Fruit fly (Drosophila melanogaster) whole organism, embryonic: ENCODE measurements around the gene CG8173.
A peak's percentile ranks its signal among the peaks of the same experiment; 100 is the strongest.

Experiments used
- Bgb ChIP-seq: fragments of 200-800 bp; sonication (Bioruptor generic); IDR thresholded peaks from 2 replicates; pipeline ENCODE4 v1.3.6; 2022; ENCODE audit warnings: missing biosample characterization, missing genetic modification characterization; ENCODE audit not compliant: partially characterized antibody
- BtbVII ChIP-seq: fragments of 200-800 bp; sonication (Bioruptor generic); optimal IDR thresholded peaks from 3 replicates; lab custom pipeline; 2017; ENCODE audit warnings: missing biosample characterization, mild to moderate bottlenecking, missing genetic modification characterization
- CG10654 ChIP-seq: fragments of 200-800 bp; sonication (Bioruptor generic); optimal IDR thresholded peaks from 2 replicates; lab custom pipeline; 2016; ENCODE audit warnings: missing biosample characterization, missing genetic modification characterization
- CG11093 ChIP-seq: fragments of 200-800 bp; sonication (Bioruptor generic); IDR thresholded peaks from 3 replicates; pipeline ENCODE4 v1.3.6; 2022; ENCODE audit warnings: missing biosample characterization, missing genetic modification characterization
- CG11456 ChIP-seq: fragments of 200-800 bp; sonication (Bioruptor generic); IDR thresholded peaks from 3 replicates; pipeline ENCODE4 v1.3.6; 2022; ENCODE audit warnings: missing biosample characterization, missing genetic modification characterization
- CG12659 ChIP-seq: fragments of 200-800 bp; sonication (Bioruptor generic); optimal IDR thresholded peaks from 3 replicates; lab custom pipeline; 2017; ENCODE audit warnings: mild to moderate bottlenecking, missing biosample characterization, missing genetic modification reagents, missing genetic modification characterization
- CG13296 ChIP-seq: fragments of 200-800 bp; sonication (Bioruptor generic); optimal IDR thresholded peaks from 3 replicates; lab custom pipeline; 2018; ENCODE audit warnings: missing biosample characterization, mild to moderate bottlenecking, missing genetic modification characterization
- CG14667 ChIP-seq: fragments of 200-800 bp; sonication (Bioruptor generic); IDR thresholded peaks from 2 replicates; pipeline ENCODE4 v1.3.6; 2022; ENCODE audit warnings: missing biosample characterization, missing genetic modification characterization
- CG15073 ChIP-seq: fragments of 200-800 bp; sonication (Bioruptor generic); optimal IDR thresholded peaks from 2 replicates; lab custom pipeline; 2016; ENCODE audit warnings: missing biosample characterization, missing genetic modification characterization
- CG16813 ChIP-seq: fragments of 200-800 bp; sonication (Bioruptor generic); IDR thresholded peaks from 3 replicates; pipeline ENCODE4 v1.3.6; 2022; ENCODE audit warnings: missing biosample characterization, missing genetic modification characterization; ENCODE audit not compliant: partially characterized antibody
- CG18599 ChIP-seq: fragments of 200-800 bp; sonication (Bioruptor generic); optimal IDR thresholded peaks from 3 replicates; lab custom pipeline; 2017; ENCODE audit warnings: missing biosample characterization, missing genetic modification characterization, mild to moderate bottlenecking, moderate library complexity, missing genetic modification reagents
- CG32772 ChIP-seq: fragments of 200-800 bp; sonication (Bioruptor generic); IDR thresholded peaks from 2 replicates; pipeline ENCODE4 v1.3.6; 2022; ENCODE audit warnings: missing biosample characterization, missing genetic modification characterization
- CG4404 ChIP-seq: fragments of 200-800 bp; sonication (Bioruptor generic); IDR thresholded peaks from 2 replicates; pipeline ENCODE4 v1.3.6; 2022; ENCODE audit warnings: missing biosample characterization, missing genetic modification characterization
- CG6813 ChIP-seq: fragments of 200-800 bp; sonication (Bioruptor generic); optimal IDR thresholded peaks from 2 replicates; lab custom pipeline; 2017; ENCODE audit warnings: missing biosample characterization, missing genetic modification characterization, mild to moderate bottlenecking, moderate library complexity, missing genetic modification reagents
- CG7357 ChIP-seq: fragments of 200-800 bp; sonication (Bioruptor generic); IDR thresholded peaks from 3 replicates; pipeline ENCODE4 v1.3.6; 2022; ENCODE audit warnings: missing biosample characterization, missing genetic modification characterization
- CG7928 ChIP-seq: fragments of 200-800 bp; sonication (Bioruptor generic); optimal IDR thresholded peaks from 2 replicates; lab custom pipeline; 2017; ENCODE audit warnings: missing biosample characterization, mild to moderate bottlenecking, missing genetic modification characterization
- CG9876 ChIP-seq: fragments of 200-800 bp; sonication (Bioruptor generic); optimal IDR thresholded peaks from 2 replicates; lab custom pipeline; 2016; ENCODE audit warnings: missing biosample characterization, missing genetic modification characterization
- D ChIP-seq, 2 experiments: fragments of 200-800 bp in 1 of 2; fragments of >200 bp in 1 of 2; sonication (Bioruptor generic) in 1 of 2; optimal IDR thresholded peaks; 2 replicates in 1 of 2; 3 replicates in 1 of 2; lab custom pipeline; 2017; ENCODE audit warnings: mild to moderate bottlenecking in 1 of 2, missing biosample characterization in 1 of 2, missing genetic modification characterization in 1 of 2, missing genetic modification reagents in 1 of 2
- Dad ChIP-seq: fragments of 200-800 bp; sonication (Bioruptor generic); optimal IDR thresholded peaks from 3 replicates; lab custom pipeline; 2016; ENCODE audit warnings: missing biosample characterization, missing genetic modification characterization
- Doc3 ChIP-seq: fragments of 200-800 bp; sonication (Bioruptor generic); IDR thresholded peaks from 3 replicates; pipeline ENCODE4 v1.3.6; 2022; ENCODE audit warnings: missing biosample characterization, missing genetic modification characterization; ENCODE audit not compliant: partially characterized antibody
- Ets97D ChIP-seq: fragments of 200-800 bp; sonication (Bioruptor generic); optimal IDR thresholded peaks from 3 replicates; lab custom pipeline; 2016; ENCODE audit warnings: missing biosample characterization, missing genetic modification characterization
- HLH4C ChIP-seq: fragments of 200-800 bp; sonication (Bioruptor generic); IDR thresholded peaks from 3 replicates; pipeline ENCODE4 v1.3.6; 2022; ENCODE audit warnings: missing biosample characterization, missing genetic modification characterization; ENCODE audit not compliant: partially characterized antibody
- Sox100B ChIP-seq: fragments of 200-800 bp; sonication (Bioruptor generic); optimal IDR thresholded peaks from 3 replicates; lab custom pipeline; 2018; ENCODE audit warnings: missing biosample characterization, mild to moderate bottlenecking, missing genetic modification characterization
- Taf1 ChIP-seq: fragments of 200-800 bp; sonication (Bioruptor generic); IDR thresholded peaks from 2 replicates; pipeline ENCODE4 v1.3.6; 2022; ENCODE audit warnings: missing biosample characterization, missing genetic modification characterization
- Vsx1 ChIP-seq: fragments of 200-800 bp; sonication (Bioruptor generic); optimal IDR thresholded peaks from 2 replicates; lab custom pipeline; 2017; ENCODE audit warnings: missing biosample characterization, mild to moderate bottlenecking, missing genetic modification characterization, missing genetic modification reagents
- bcd ChIP-seq: fragments of 200-800 bp; sonication (Bioruptor generic); optimal IDR thresholded peaks from 2 replicates; lab custom pipeline; 2017; ENCODE audit warnings: missing biosample characterization, mild to moderate bottlenecking, missing genetic modification characterization
- br ChIP-seq: fragments of >200 bp; optimal IDR thresholded peaks from 2 replicates; lab custom pipeline; 2017
- corto ChIP-seq: fragments of 200-800 bp; sonication (Bioruptor generic); optimal IDR thresholded peaks from 2 replicates; lab custom pipeline; 2016; ENCODE audit warnings: missing biosample characterization, mild to moderate bottlenecking, missing genetic modification characterization, moderate library complexity
- cwo ChIP-seq: fragments of 200-800 bp; sonication (Bioruptor generic); optimal IDR thresholded peaks from 3 replicates; lab custom pipeline; 2017; ENCODE audit warnings: missing biosample characterization, missing genetic modification characterization, mild to moderate bottlenecking, moderate library complexity, missing genetic modification reagents
- disco-r ChIP-seq: fragments of 200-800 bp; sonication (Bioruptor generic); optimal IDR thresholded peaks from 2 replicates; lab custom pipeline; 2016; ENCODE audit warnings: missing biosample characterization, missing genetic modification characterization
- fd96Cb ChIP-seq: fragments of 200-800 bp; sonication (Bioruptor generic); optimal IDR thresholded peaks from 2 replicates; lab custom pipeline; 2018; ENCODE audit warnings: missing biosample characterization, mild to moderate bottlenecking, missing genetic modification characterization, moderate library complexity
- ftz-f1 ChIP-seq: fragments of 200-800 bp; sonication (Bioruptor generic); optimal IDR thresholded peaks from 2 replicates; lab custom pipeline; 2016; ENCODE audit warnings: missing biosample characterization, missing genetic modification characterization
- gt ChIP-seq: fragments of 200-800 bp; sonication (Bioruptor generic); IDR thresholded peaks from 2 replicates; pipeline ENCODE4 v1.3.6; 2022; ENCODE audit warnings: missing biosample characterization, missing genetic modification characterization
- ham ChIP-seq: fragments of 200-800 bp; sonication (Bioruptor generic); IDR thresholded peaks from 2 replicates; pipeline ENCODE4 v1.3.6; 2022; ENCODE audit warnings: missing biosample characterization, missing genetic modification characterization
- insv ChIP-seq, 2 experiments: fragments of 200-800 bp; sonication (Bioruptor generic); optimal IDR thresholded peaks; 3 replicates each; lab custom pipeline; 2016 to 2018; ENCODE audit warnings: missing biosample characterization in 2 of 2, missing genetic modification characterization in 2 of 2
- kay ChIP-seq: fragments of 200-800 bp; sonication (Bioruptor generic); optimal IDR thresholded peaks from 2 replicates; lab custom pipeline; 2016; ENCODE audit warnings: missing biosample characterization, missing genetic modification characterization
- knrl ChIP-seq: fragments of 200-800 bp; sonication (Bioruptor generic); IDR thresholded peaks from 3 replicates; pipeline ENCODE4 v1.3.6; 2022; ENCODE audit warnings: missing biosample characterization, missing genetic modification characterization; ENCODE audit not compliant: partially characterized antibody
- maf-S ChIP-seq: fragments of 200-800 bp; sonication (Bioruptor generic); optimal IDR thresholded peaks from 2 replicates; lab custom pipeline; 2016; ENCODE audit warnings: missing biosample characterization, missing genetic modification characterization
- nerfin-2 ChIP-seq: fragments of 200-800 bp; sonication (Bioruptor generic); IDR thresholded peaks from 2 replicates; pipeline ENCODE4 v1.3.6; 2022; ENCODE audit warnings: missing biosample characterization, missing genetic modification characterization; ENCODE audit not compliant: partially characterized antibody
- odd ChIP-seq: fragments of 200-800 bp; sonication (Bioruptor generic); optimal IDR thresholded peaks from 2 replicates; lab custom pipeline; 2017; ENCODE audit warnings: missing biosample characterization, mild to moderate bottlenecking, missing genetic modification characterization
- onecut ChIP-seq: fragments of 200-800 bp; sonication (Bioruptor generic); IDR thresholded peaks from 2 replicates; pipeline ENCODE4 v1.3.6; 2022; ENCODE audit warnings: missing biosample characterization, missing genetic modification characterization
- otp ChIP-seq: fragments of 200-800 bp; sonication (Bioruptor generic); IDR thresholded peaks from 3 replicates; pipeline ENCODE4, ENCODE4 v1.3.6; 2022; ENCODE audit warnings: missing biosample characterization, missing genetic modification characterization
- tap ChIP-seq: fragments of 200-800 bp; optimal IDR thresholded peaks from 3 replicates; lab custom pipeline; 2019; ENCODE audit warnings: missing biosample characterization, mild to moderate bottlenecking, missing genetic modification characterization, moderate library complexity
- tna ChIP-seq: fragments of 200-800 bp; sonication (Bioruptor generic); IDR thresholded peaks from 2 replicates; pipeline ENCODE4 v1.3.6; 2022; ENCODE audit warnings: missing biosample characterization, missing genetic modification characterization; ENCODE audit not compliant: partially characterized antibody
- trem ChIP-seq: fragments of 200-800 bp; optimal IDR thresholded peaks from 3 replicates; lab custom pipeline; 2019; ENCODE audit warnings: missing biosample characterization, mild to moderate bottlenecking, missing genetic modification characterization, moderate library complexity
- vfl ChIP-seq: fragments of 200-800 bp; sonication (Bioruptor generic); optimal IDR thresholded peaks from 2 replicates; lab custom pipeline; 2016; ENCODE audit warnings: missing biosample characterization, missing genetic modification characterization
- wek ChIP-seq: fragments of 200-800 bp; sonication (Bioruptor generic); optimal IDR thresholded peaks from 3 replicates; lab custom pipeline; 2018; ENCODE audit warnings: missing biosample characterization, mild to moderate bottlenecking, missing genetic modification characterization, moderate library complexity

Gene CG8173

dm6 chrX:17682745-17683505 is 26.5 kb downstream of the CG8173 start (continued):
- TF ChIP-seq otp (peak; percentile 69), Ets97D (no peak), BtbVII (peak; percentile 34), ham (GFP tag; lab: Robert Waterston, UW) (no peak), ftz-f1 (GFP tag; lab: Kevin White, UChicago) (no peak), CG15073 (GFP tag; lab: Kevin White, UChicago) (no peak), vfl (no peak), HLH4C (GFP tag; lab: Robert Waterston, UW) (peak; percentile 33; the same call in 2 of the 3 replicates), CG14667 (GFP tag; lab: Robert Waterston, UW) (peak; percentile 81), fd96Cb (tag; lab: Kevin White, UChicago) (peak; percentile 73), corto (GFP tag; lab: Kevin White, UChicago) (peak; percentile 60), tna (GFP tag; lab: Robert Waterston, UW) (no peak), bcd (GFP tag; lab: Kevin White, UChicago) (peak; percentile 40), nerfin-2 (GFP tag; lab: Robert Waterston, UW) (no peak), br (no peak), CG10654 (no peak), onecut (GFP tag; lab: Robert Waterston, UW) (peak; percentile 61), Sox100B (GFP tag; lab: Kevin White, UChicago) (peak; percentile 65), CG16813 (GFP tag; lab: Robert Waterston, UW) (no peak), CG6813 (GFP tag; lab: Kevin White, UChicago) (peak; percentile 55), cwo (GFP tag; lab: Kevin White, UChicago) (peak; percentile 11), CG12659 (peak; percentile 41), CG7357 (no peak; the same call in 2 of the 3 replicates), Vsx1 (GFP tag; lab: Kevin White, UChicago) (peak; percentile 44), kay (peak; percentile 10), insv (GFP tag; optimal IDR thresholded peaks at IDR 0.05; lab: Kevin White, UChicago) (no peak), knrl (no peak), wek (GFP tag; lab: Kevin White, UChicago) (no peak), CG9876 (GFP tag; lab: Kevin White, UChicago) (no peak), Doc3 (GFP tag; lab: Robert Waterston, UW) (no peak), odd (GFP tag; lab: Kevin White, UChicago) (peak; percentile 36), Taf1 (GFP tag; lab: Robert Waterston, UW) (0 out of 2 replicates have a peak, but pooled peaks have one; percentile 17), tap (peak; percentile 40), CG11456 (GFP tag; lab: Robert Waterston, UW) (peak; percentile 73; the same call in 1 of the 3 replicates), D (optimal IDR thresholded peaks at IDR 0.05; lab: Kevin White, UChicago) (no peak), D (GFP tag; optimal IDR thresholded peaks at IDR 0.05; lab: Kevin White, UChicago) (peak; percentile 26), trem (tag; lab: Kevin White, UChicago) (peak; percentile 26), Dad (GFP tag; lab: Kevin White, UChicago) (no peak), CG4404 (no peak), gt (GFP tag; lab: Robert Waterston, UW) (peak; percentile 59), disco-r (GFP tag; lab: Kevin White, UChicago) (peak; percentile 3), maf-S (GFP tag; lab: Kevin White, UChicago) (no peak), Bgb (GFP tag; lab: Robert Waterston, UW) (no peak), CG13296 (peak; percentile 19), CG11093 (GFP tag; lab: Robert Waterston, UW) (peak; percentile 83), CG32772 (peak; percentile 90), CG7928 (GFP tag; lab: Kevin White, UChicago) (no peak), CG18599 (peak; percentile 43)
